Worm (Caenorhabditis elegans) whole organism, L3 larva: ENCODE results near the gene ets-7.

Source experiments
- R02D3.7 ChIP-seq: fragments of 150-350 bp; optimal IDR thresholded peaks from 2 replicates; lab custom pipeline; 2014; ENCODE audit warnings: missing biosample characterization, missing genetic modification characterization
- ZK546.5 ChIP-seq: sonication (generic microtip); optimal IDR thresholded peaks from 2 replicates; lab custom pipeline; 2017; ENCODE audit warnings: missing biosample characterization, missing genetic modification characterization
- aly-2 ChIP-seq: fragments of 150-350 bp; optimal IDR thresholded peaks from 2 replicates; lab custom pipeline; 2014; ENCODE audit warnings: missing biosample characterization, missing genetic modification characterization
- ama-1 ChIP-seq: fragments of 150-350 bp; optimal IDR thresholded peaks from 2 replicates; lab custom pipeline; 2018
- ceh-16 ChIP-seq: sonication (generic microtip); optimal IDR thresholded peaks from 2 replicates; lab custom pipeline; 2017; ENCODE audit warnings: missing biosample characterization, missing genetic modification characterization
- ceh-28 ChIP-seq: fragments of 150-350 bp; optimal IDR thresholded peaks from 2 replicates; lab custom pipeline; 2014; ENCODE audit warnings: missing biosample characterization, missing genetic modification reagents, missing genetic modification characterization
- ceh-82 ChIP-seq: fragments of 150-350 bp; optimal IDR thresholded peaks from 2 replicates; lab custom pipeline; 2014; ENCODE audit warnings: missing biosample characterization, missing genetic modification characterization
- ceh-9 ChIP-seq: sonication (generic microtip); optimal IDR thresholded peaks from 2 replicates; lab custom pipeline; 2018; ENCODE audit warnings: missing biosample characterization, missing genetic modification characterization
- egl-27 ChIP-seq: sonication (generic microtip); optimal IDR thresholded peaks from 4 replicates; lab custom pipeline; 2017; ENCODE audit warnings: missing biosample characterization, missing genetic modification reagents, missing genetic modification characterization
- egl-5 ChIP-seq: fragments of 150-350 bp; optimal IDR thresholded peaks from 2 replicates; lab custom pipeline; 2017; ENCODE audit warnings: missing biosample characterization, missing genetic modification reagents, missing genetic modification characterization, inconsistent platforms
- elt-1 ChIP-seq: fragments of 150-350 bp; optimal IDR thresholded peaks from 2 replicates; lab custom pipeline; 2014; ENCODE audit warnings: missing biosample characterization, missing genetic modification characterization
- elt-2 ChIP-seq: sonication (generic microtip); optimal IDR thresholded peaks from 2 replicates; lab custom pipeline; 2016; ENCODE audit warnings: missing genetic modification reagents, mild to moderate bottlenecking, missing genetic modification characterization, missing compliant biosample characterization
- elt-3 ChIP-seq, 3 experiments: fragments of 150-350 bp in 1 of 3; sonication (generic microtip) in 2 of 3; optimal IDR thresholded peaks; 2 replicates in 2 of 3; 4 replicates in 1 of 3; lab custom pipeline; 2014 to 2017; ENCODE audit warnings: missing biosample characterization in 3 of 3, missing genetic modification characterization in 3 of 3
- eor-1 ChIP-seq, 2 experiments: fragments of 150-350 bp; optimal IDR thresholded peaks; 2 replicates each; lab custom pipeline; 2014 to 2018; ENCODE audit warnings: missing biosample characterization in 2 of 2, missing genetic modification characterization in 2 of 2
- fkh-10 ChIP-seq: sonication (generic microtip); optimal IDR thresholded peaks from 2 replicates; lab custom pipeline; 2017; ENCODE audit warnings: missing biosample characterization, missing genetic modification reagents, missing genetic modification characterization
- fkh-2 ChIP-seq: fragments of 150-350 bp; optimal IDR thresholded peaks from 2 replicates; lab custom pipeline; 2014; ENCODE audit warnings: missing biosample characterization, missing genetic modification reagents, missing genetic modification characterization
- fos-1 ChIP-seq: fragments of 150-350 bp; optimal IDR thresholded peaks from 2 replicates; lab custom pipeline; 2014; ENCODE audit warnings: missing biosample characterization, missing genetic modification characterization
- jun-1 ChIP-seq: fragments of 150-350 bp; optimal IDR thresholded peaks from 2 replicates; lab custom pipeline; 2014; ENCODE audit warnings: missing biosample characterization, missing genetic modification reagents, missing genetic modification characterization
- lin-15B ChIP-seq: fragments of 150-350 bp; optimal IDR thresholded peaks from 2 replicates; lab custom pipeline; 2014; ENCODE audit warnings: missing biosample characterization, missing genetic modification characterization
- lin-39 ChIP-seq: fragments of 150-350 bp; optimal IDR thresholded peaks from 2 replicates; lab custom pipeline; 2018; ENCODE audit warnings: missing biosample characterization, missing genetic modification reagents, missing genetic modification characterization
- lsy-12 ChIP-seq: sonication (generic microtip); optimal IDR thresholded peaks from 2 replicates; lab custom pipeline; 2016; ENCODE audit warnings: mild to moderate bottlenecking, missing genetic modification characterization, missing compliant biosample characterization
- mdl-1 ChIP-seq: fragments of 150-350 bp; optimal IDR thresholded peaks from 2 replicates; lab custom pipeline; 2014; ENCODE audit warnings: missing biosample characterization, missing genetic modification characterization
- mml-1 ChIP-seq: fragments of 150-350 bp; sonication (generic microtip); optimal IDR thresholded peaks from 3 replicates; lab custom pipeline; 2014; ENCODE audit warnings: missing biosample characterization, missing genetic modification characterization
- nfya-1 ChIP-seq: sonication (generic microtip); optimal IDR thresholded peaks from 2 replicates; lab custom pipeline; 2017; ENCODE audit warnings: missing genetic modification characterization, mild to moderate bottlenecking, missing compliant biosample characterization, antibody characterized with exemption, moderate library complexity; ENCODE audit not compliant: insufficient read depth
- nhr-11 ChIP-seq: fragments of 150-350 bp; optimal IDR thresholded peaks from 2 replicates; lab custom pipeline; 2014; ENCODE audit warnings: missing biosample characterization, missing genetic modification characterization
- nhr-12 ChIP-seq: fragments of 150-350 bp; optimal IDR thresholded peaks from 2 replicates; lab custom pipeline; 2014; ENCODE audit warnings: missing biosample characterization, missing genetic modification characterization
- nhr-23 ChIP-seq: fragments of 150-350 bp; optimal IDR thresholded peaks from 2 replicates; lab custom pipeline; 2014; ENCODE audit warnings: missing biosample characterization, missing genetic modification reagents, missing genetic modification characterization
- nhr-237 ChIP-seq: fragments of 150-350 bp; optimal IDR thresholded peaks from 2 replicates; lab custom pipeline; 2014; ENCODE audit warnings: missing biosample characterization, missing genetic modification characterization
- nhr-25 ChIP-seq: sonication (generic microtip); optimal IDR thresholded peaks from 2 replicates; lab custom pipeline; 2017; ENCODE audit warnings: missing biosample characterization, missing genetic modification characterization
- nhr-43 ChIP-seq: sonication (generic microtip); optimal IDR thresholded peaks from 2 replicates; lab custom pipeline; 2016; ENCODE audit warnings: mild to moderate bottlenecking, missing genetic modification characterization, missing compliant biosample characterization; ENCODE audit not compliant: poor library complexity, severe bottlenecking
- nhr-67 ChIP-seq: fragments of 150-350 bp; optimal IDR thresholded peaks from 2 replicates; lab custom pipeline; 2014; ENCODE audit warnings: missing biosample characterization, missing genetic modification characterization
- nhr-76 ChIP-seq: fragments of 150-350 bp; sonication (generic microtip); optimal IDR thresholded peaks from 5 replicates; lab custom pipeline; 2014; ENCODE audit warnings: missing biosample characterization, missing genetic modification characterization
- nhr-77 ChIP-seq: fragments of 150-350 bp; optimal IDR thresholded peaks from 2 replicates; lab custom pipeline; 2014; ENCODE audit warnings: missing biosample characterization, missing genetic modification characterization
- pqm-1 ChIP-seq: fragments of 150-350 bp; optimal IDR thresholded peaks from 2 replicates; lab custom pipeline; 2017; ENCODE audit warnings: missing biosample characterization, missing genetic modification characterization, inconsistent platforms
- sea-2 ChIP-seq: fragments of 150-350 bp; sonication (generic microtip); optimal IDR thresholded peaks from 4 replicates; lab custom pipeline; 2014; ENCODE audit warnings: missing biosample characterization, missing genetic modification reagents, missing genetic modification characterization
- skn-1 ChIP-seq: fragments of 150-350 bp; optimal IDR thresholded peaks from 2 replicates; lab custom pipeline; 2014; ENCODE audit warnings: missing biosample characterization, missing genetic modification characterization
- snpc-4 ChIP-seq: fragments of 150-350 bp; optimal IDR thresholded peaks from 2 replicates; lab custom pipeline; 2014; ENCODE audit warnings: missing biosample characterization, missing genetic modification characterization
- tbx-2 ChIP-seq: sonication (generic microtip); optimal IDR thresholded peaks from 2 replicates; lab custom pipeline; 2016; ENCODE audit warnings: mild to moderate bottlenecking, missing genetic modification characterization, missing compliant biosample characterization
- unc-39 ChIP-seq: sonication (generic microtip); optimal IDR thresholded peaks from 4 replicates; lab custom pipeline; 2017; ENCODE audit warnings: missing biosample characterization, missing genetic modification characterization
- unc-62 ChIP-seq: fragments of 150-350 bp; sonication (generic microtip); optimal IDR thresholded peaks from 4 replicates; lab custom pipeline; 2014; ENCODE audit warnings: missing biosample characterization, missing genetic modification reagents, missing genetic modification characterization
- zag-1 ChIP-seq: fragments of 150-350 bp; optimal IDR thresholded peaks from 2 replicates; lab custom pipeline; 2014; ENCODE audit warnings: missing biosample characterization, missing genetic modification characterization
- ztf-11 ChIP-seq: fragments of 150-350 bp; optimal IDR thresholded peaks from 2 replicates; lab custom pipeline; 2014; ENCODE audit warnings: missing biosample characterization, missing genetic modification characterization
- ztf-4 ChIP-seq: fragments of 150-350 bp; optimal IDR thresholded peaks from 2 replicates; lab custom pipeline; 2014; ENCODE audit warnings: missing biosample characterization, missing genetic modification characterization

Gene ets-7

DNA sequence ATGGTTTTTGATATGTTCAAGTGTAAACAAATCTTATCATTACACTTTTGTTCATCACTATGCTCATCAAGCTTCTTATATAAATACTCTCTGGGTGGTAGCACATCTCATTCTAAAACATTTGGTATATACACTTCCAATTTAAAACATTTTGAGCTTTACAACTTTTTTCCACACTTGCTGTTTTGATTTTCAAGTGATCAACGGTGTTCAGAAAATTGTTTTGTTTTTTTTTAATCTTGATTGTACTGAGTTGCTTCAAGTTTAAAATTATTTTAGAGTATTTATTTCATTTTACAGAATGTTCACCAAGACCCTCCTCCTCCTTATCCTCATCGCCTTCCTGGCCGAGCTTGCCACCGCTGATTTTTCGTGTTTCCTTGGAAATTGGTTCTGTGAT, 29.8 kb downstream of the ets-7 start, which contains the start of gene C54F6.5:
Gene C54F6.5, plus strand, starts transcription at position 301 of the 400 bp plus-strand sequence.
- TF ChIP-seq nhr-237 (tag; lab: Kevin White, UChicago) (no peak), lin-39 (tag; lab: Kevin White, UChicago) (no peak)

DNA sequence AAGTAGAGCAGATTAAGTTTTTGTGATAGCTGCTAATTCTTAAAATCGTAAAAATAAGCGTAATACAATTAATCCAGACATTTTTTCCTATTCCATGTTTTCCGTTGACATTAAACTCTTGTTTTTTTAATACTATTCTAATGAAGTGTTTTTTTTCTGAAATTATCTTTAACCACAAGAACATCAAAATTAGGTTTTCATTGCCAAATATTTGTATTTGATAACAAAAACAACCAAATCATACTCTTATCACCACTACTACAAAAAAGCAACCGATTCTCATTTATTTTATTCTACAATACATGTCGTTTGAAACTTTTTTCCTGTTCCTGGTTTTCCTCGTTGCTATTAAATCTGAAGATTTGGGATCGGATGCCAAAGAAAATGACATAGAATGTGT, 31.4 kb downstream of the ets-7 start, which contains the start of gene C54F6.17:
Gene C54F6.17, plus strand, starts transcription at position 301 of the 400 bp plus-strand sequence.
- TF ChIP-seq ztf-4: no peak
- TF ChIP-seq ZK546.5: no peak
- TF ChIP-seq elt-1 (tag; lab: Kevin White, UChicago): no peak
- TF ChIP-seq fos-1: no peak
- no peak for TF ChIP-seq elt-3 (tag; optimal IDR thresholded peaks at IDR 0.05; lab: Kevin White, UChicago)
- no peak for TF ChIP-seq fkh-10 (GFP tag; lab: Kevin White, UChicago)
- no peak for TF ChIP-seq eor-1 (tag; optimal IDR thresholded peaks at IDR 0.05; lab: Kevin White, UChicago)
- TF ChIP-seq ceh-16 (tag; lab: Kevin White, UChicago): no peak
- TF ChIP-seq sea-2 (GFP tag; lab: Kevin White, UChicago): no peak
- TF ChIP-seq, all 47 proteins: peak for 0

DNA sequence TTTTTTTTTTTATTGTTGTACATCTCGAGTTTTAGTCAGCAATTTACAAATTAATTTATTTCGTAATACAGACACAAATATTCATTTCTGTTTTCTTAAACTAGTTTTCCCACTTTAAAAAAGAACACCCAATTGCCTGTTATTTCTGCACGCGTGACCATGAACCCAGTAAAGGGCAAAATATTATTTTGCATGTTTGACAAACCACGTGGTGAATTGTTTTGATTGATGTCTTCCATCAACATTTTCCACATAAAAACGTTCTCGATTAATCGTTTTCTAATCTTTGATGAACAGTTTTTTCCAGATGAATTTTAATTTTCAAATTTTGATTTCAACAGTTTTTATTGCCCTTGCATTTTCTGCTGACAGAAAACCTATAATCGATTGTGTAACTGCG, 32.9 kb downstream of the ets-7 start, which contains the start of gene C54F6.18:
Gene C54F6.18, plus strand, starts transcription at position 301 of the 400 bp plus-strand sequence.
- no peak for TF ChIP-seq egl-5 (tag; lab: Kevin White, UChicago)
- TF ChIP-seq aly-2 (tag; lab: Kevin White, UChicago): no peak
- TF ChIP-seq ceh-82: no peak
- TF ChIP-seq pqm-1 (tag; lab: Kevin White, UChicago): no peak
- TF ChIP-seq fos-1: no peak
- TF ChIP-seq ceh-16 (tag; lab: Kevin White, UChicago): no peak
- TF ChIP-seq unc-39: no peak
- TF ChIP-seq ceh-9: no peak
- no peak for TF ChIP-seq R02D3.7
- TF ChIP-seq ztf-11: no peak
- TF ChIP-seq ceh-28: no peak
- no peak for TF ChIP-seq nhr-23
- TF ChIP-seq ama-1 (lab: Kevin White, UChicago): no peak
- TF ChIP-seq nhr-12 (tag; lab: Kevin White, UChicago): no peak
- no peak for TF ChIP-seq nhr-67 (tag; lab: Kevin White, UChicago)
- no peak for TF ChIP-seq nfya-1
- TF ChIP-seq tbx-2: no peak
- TF ChIP-seq, all 47 proteins: peak for 0

DNA sequence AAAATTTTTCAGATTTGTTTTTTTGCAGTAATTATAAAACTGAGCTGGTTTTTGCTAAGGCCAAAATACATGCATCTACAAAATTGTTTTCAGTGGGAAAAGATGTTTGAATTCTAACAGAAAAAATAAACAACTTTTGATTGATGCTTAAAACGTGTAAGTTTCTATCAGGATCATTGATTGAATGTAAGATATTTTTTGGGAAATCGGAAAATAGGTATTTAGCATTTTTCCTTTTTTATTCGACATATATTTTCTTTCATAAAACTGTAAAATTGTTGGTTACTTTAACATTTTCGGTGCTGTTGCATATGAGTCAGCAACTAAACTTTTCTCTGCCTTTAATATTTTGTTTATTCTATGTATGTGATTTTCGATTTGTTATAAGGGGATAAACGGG, 34.1 kb downstream of the ets-7 start, which contains the start of gene C54F6.20:
Gene C54F6.20, plus strand, starts transcription at position 301 of the 400 bp plus-strand sequence.
- no peak for TF ChIP-seq zag-1 (tag; lab: Kevin White, UChicago)
- TF ChIP-seq mdl-1: no peak
- TF ChIP-seq elt-1 (tag; lab: Kevin White, UChicago): no peak
- TF ChIP-seq fkh-2 (tag; lab: Kevin White, UChicago): no peak
- no peak for TF ChIP-seq ceh-16 (tag; lab: Kevin White, UChicago)
- no peak for TF ChIP-seq tbx-2
- no peak for TF ChIP-seq nhr-25
- no peak for TF ChIP-seq ZK546.5
- TF ChIP-seq sea-2 (GFP tag; lab: Kevin White, UChicago): no peak
- TF ChIP-seq nhr-12 (tag; lab: Kevin White, UChicago): no peak
- TF ChIP-seq eor-1 (tag; optimal IDR thresholded peaks at IDR 0.05; lab: Kevin White, UChicago): no peak
- TF ChIP-seq lsy-12 (tag; lab: Kevin White, UChicago): no peak
- TF ChIP-seq jun-1 (tag; lab: Kevin White, UChicago): no peak
- TF ChIP-seq lin-39 (tag; lab: Kevin White, UChicago): no peak
- no peak for TF ChIP-seq pqm-1 (tag; lab: Kevin White, UChicago)
- TF ChIP-seq snpc-4 (tag; lab: Kevin White, UChicago): no peak

ce11 chrV:7523392-7523791, 35.2 kb downstream of the ets-7 start, which contains the start of gene C54F6.6:
C54F6.6 (plus strand) TSS chrV:7523692.
- TF ChIP-seq ztf-4 (no peak), nhr-43 (no peak), unc-62 (GFP tag; lab: Kevin White, UChicago) (no peak), aly-2 (tag; lab: Kevin White, UChicago) (no peak), ztf-11 (no peak), egl-27 (no peak), nhr-76 (no peak), ama-1 (lab: Kevin White, UChicago) (no peak), mml-1 (tag; lab: Kevin White, UChicago) (no peak), nhr-23 (no peak), nhr-77 (tag; lab: Kevin White, UChicago) (no peak), elt-2 (tag; lab: Kevin White, UChicago) (no peak), nhr-11 (tag; lab: Kevin White, UChicago) (no peak), ceh-28 (no peak), skn-1 (tag; lab: Kevin White, UChicago) (no peak), lin-15B (tag; lab: Kevin White, UChicago) (no peak), ceh-16 (tag; lab: Kevin White, UChicago) (no peak), fos-1 (no peak), ceh-82 (no peak)
